Worm (Caenorhabditis elegans) whole organism, late embryonic: ENCODE data around the gene T05C3.6.

Experiments
- F13H6.1 ChIP-seq: sonication (generic microtip); optimal IDR thresholded peaks from 2 replicates; lab custom pipeline; 2016; ENCODE audit warnings: missing genetic modification characterization, missing compliant biosample characterization
- Y22D7AL.16 ChIP-seq: sonication (generic microtip); optimal IDR thresholded peaks from 2 replicates; lab custom pipeline; 2016; ENCODE audit warnings: missing genetic modification characterization, missing compliant biosample characterization
- ama-1 ChIP-seq: fragments of 150-350 bp; optimal IDR thresholded peaks from 2 replicates; lab custom pipeline; 2014
- ceh-14 ChIP-seq: sonication (generic microtip); optimal IDR thresholded peaks from 2 replicates; lab custom pipeline; 2016; ENCODE audit warnings: missing genotype, missing genetic modification characterization, missing compliant biosample characterization
- lin-11 ChIP-seq: fragments of 200-800 bp; sonication (Bioruptor generic); optimal IDR thresholded peaks from 2 replicates; lab custom pipeline; 2018; ENCODE audit warnings: mild to moderate bottlenecking, missing genetic modification characterization, missing compliant biosample characterization
- nfya-1 ChIP-seq: sonication (generic microtip); optimal IDR thresholded peaks from 2 replicates; lab custom pipeline; 2017; ENCODE audit warnings: missing genetic modification characterization, mild to moderate bottlenecking, missing compliant biosample characterization, antibody characterized with exemption, moderate library complexity
- nhr-232 ChIP-seq: sonication (generic microtip); optimal IDR thresholded peaks from 2 replicates; lab custom pipeline; 2016; ENCODE audit warnings: missing genetic modification characterization, missing compliant biosample characterization
- pax-1 ChIP-seq: fragments of 150-350 bp; optimal IDR thresholded peaks from 2 replicates; lab custom pipeline; 2014; ENCODE audit warnings: missing biosample characterization, missing genetic modification characterization
- pqm-1 ChIP-seq: sonication (generic microtip); optimal IDR thresholded peaks from 2 replicates; lab custom pipeline; 2016; ENCODE audit warnings: missing genetic modification characterization, missing compliant biosample characterization
- ztf-16 ChIP-seq: sonication (generic microtip); optimal IDR thresholded peaks from 2 replicates; lab custom pipeline; 2017; ENCODE audit warnings: missing genetic modification characterization, missing compliant biosample characterization

ce11 chrV:5487180-5487579, 3.1 kb upstream of the T05C3.6 start:
- TF ChIP-seq pax-1 = no peak
- no peak for TF ChIP-seq ama-1 (lab: Kevin White, UChicago)
- TF ChIP-seq nhr-232 (tag; lab: Kevin White, UChicago) = no peak
- no peak for TF ChIP-seq ceh-14
- TF ChIP-seq ztf-16 (tag; lab: Kevin White, UChicago) = no peak
- TF ChIP-seq pqm-1 = no peak
- no peak for TF ChIP-seq nfya-1 (tag; lab: Kevin White, UChicago)
- no peak for TF ChIP-seq lin-11
- no peak for TF ChIP-seq Y22D7AL.16
- TF ChIP-seq F13H6.1 = no peak
